Fruit fly (Drosophila melanogaster) whole organism, embryonic: ENCODE measurements around the gene CG15880.
A peak's percentile ranks its signal among the peaks of the same experiment; 100 is the strongest.

ENCODE experiments used
- Adf1 ChIP-seq: fragments of 200-800 bp; sonication (Bioruptor generic); IDR thresholded peaks from 2 replicates; pipeline ENCODE4 v1.3.6; 2022; ENCODE audit warnings: missing biosample characterization, missing genetic modification characterization
- Asciz ChIP-seq: fragments of 200-800 bp; sonication (Bioruptor generic); optimal IDR thresholded peaks from 2 replicates; lab custom pipeline; 2017; ENCODE audit warnings: missing biosample characterization, mild to moderate bottlenecking, missing genetic modification characterization, missing genetic modification reagents
- Blimp-1 ChIP-seq: fragments of 200-800 bp; sonication (Bioruptor generic); optimal IDR thresholded peaks from 3 replicates; lab custom pipeline; 2018; ENCODE audit warnings: missing biosample characterization, missing genetic modification characterization, mild to moderate bottlenecking, moderate library complexity, missing genetic modification reagents
- CG10959 ChIP-seq: fragments of 200-800 bp; sonication (Bioruptor generic); IDR thresholded peaks from 2 replicates; pipeline ENCODE4 v1.3.6; 2022; ENCODE audit warnings: missing biosample characterization, missing genetic modification characterization
- CG13123 ChIP-seq: fragments of 200-800 bp; sonication (Bioruptor generic); optimal IDR thresholded peaks from 2 replicates; lab custom pipeline; 2016; ENCODE audit warnings: missing biosample characterization, missing genetic modification characterization
- CG15011 ChIP-seq: fragments of 200-800 bp; sonication (Bioruptor generic); optimal IDR thresholded peaks from 3 replicates; lab custom pipeline; 2018; ENCODE audit warnings: missing biosample characterization, mild to moderate bottlenecking, missing genetic modification characterization
- CG1647 ChIP-seq: fragments of 200-800 bp; sonication (Bioruptor generic); optimal IDR thresholded peaks from 3 replicates; lab custom pipeline; 2016; ENCODE audit warnings: missing biosample characterization, missing genetic modification characterization
- CG2129 ChIP-seq: fragments of 200-800 bp; sonication (Bioruptor generic); IDR thresholded peaks from 2 replicates; pipeline ENCODE4 v1.3.6; 2022; ENCODE audit warnings: missing biosample characterization, missing genetic modification characterization; ENCODE audit not compliant: partially characterized antibody
- CG2678 ChIP-seq: fragments of 200-800 bp; sonication (Bioruptor generic); optimal IDR thresholded peaks from 3 replicates; lab custom pipeline; 2019; ENCODE audit warnings: missing biosample characterization, mild to moderate bottlenecking, missing genetic modification characterization, moderate library complexity
- CG2875 ChIP-seq: fragments of 200-800 bp; sonication (Bioruptor generic); optimal IDR thresholded peaks from 2 replicates; lab custom pipeline; 2017; ENCODE audit warnings: missing biosample characterization, mild to moderate bottlenecking, missing genetic modification characterization, missing genetic modification reagents
- CG31224 ChIP-seq: fragments of 200-800 bp; sonication (Bioruptor generic); IDR thresholded peaks from 2 replicates; pipeline ENCODE4 v1.3.6; 2022; ENCODE audit warnings: missing biosample characterization, missing genetic modification characterization
- CG31365 ChIP-seq: fragments of 200-800 bp; sonication (Bioruptor generic); optimal IDR thresholded peaks from 2 replicates; lab custom pipeline; 2018; ENCODE audit warnings: missing biosample characterization, mild to moderate bottlenecking, missing genetic modification characterization
- CG32772 ChIP-seq: fragments of 200-800 bp; sonication (Bioruptor generic); IDR thresholded peaks from 2 replicates; pipeline ENCODE4 v1.3.6; 2022; ENCODE audit warnings: missing biosample characterization, missing genetic modification characterization
- CG6813 ChIP-seq: fragments of 200-800 bp; sonication (Bioruptor generic); optimal IDR thresholded peaks from 2 replicates; lab custom pipeline; 2017; ENCODE audit warnings: missing biosample characterization, missing genetic modification characterization, mild to moderate bottlenecking, moderate library complexity, missing genetic modification reagents
- CG7745 ChIP-seq: fragments of 200-800 bp; sonication (Bioruptor generic); optimal IDR thresholded peaks from 2 replicates; lab custom pipeline; 2018; ENCODE audit warnings: missing biosample characterization, mild to moderate bottlenecking, missing genetic modification characterization, moderate library complexity
- CG7987 ChIP-seq: fragments of 200-800 bp; sonication (Bioruptor generic); optimal IDR thresholded peaks from 2 replicates; lab custom pipeline; 2018; ENCODE audit warnings: missing biosample characterization, mild to moderate bottlenecking, missing genetic modification characterization, moderate library complexity
- CG8281 ChIP-seq: fragments of 200-800 bp; sonication (Bioruptor generic); optimal IDR thresholded peaks from 2 replicates; lab custom pipeline; 2018; ENCODE audit warnings: missing biosample characterization, mild to moderate bottlenecking, missing genetic modification characterization, moderate library complexity
- CG8924 ChIP-seq: fragments of 200-800 bp; optimal IDR thresholded peaks from 3 replicates; lab custom pipeline; 2019; ENCODE audit warnings: missing biosample characterization, mild to moderate bottlenecking, missing genetic modification characterization, moderate library complexity
- CHES-1-like ChIP-seq: fragments of 200-800 bp; sonication (Bioruptor generic); optimal IDR thresholded peaks from 2 replicates; lab custom pipeline; 2016; ENCODE audit warnings: missing biosample characterization, missing genetic modification characterization
- Dad ChIP-seq: fragments of 200-800 bp; sonication (Bioruptor generic); optimal IDR thresholded peaks from 3 replicates; lab custom pipeline; 2016; ENCODE audit warnings: missing biosample characterization, missing genetic modification characterization
- Hr3 ChIP-seq: fragments of 200-800 bp; sonication (Bioruptor generic); optimal IDR thresholded peaks from 3 replicates; lab custom pipeline; 2016; ENCODE audit warnings: missing biosample characterization, missing genetic modification characterization
- Hr78 ChIP-seq, 2 experiments: fragments of 200-800 bp in 1 of 2; fragments of >200 bp in 1 of 2; sonication (Bioruptor generic) in 1 of 2; optimal IDR thresholded peaks; 2 replicates each; lab custom pipeline; 2017 to 2019; ENCODE audit warnings: missing biosample characterization in 2 of 2, missing genetic modification characterization in 2 of 2, mild to moderate bottlenecking in 1 of 2, moderate library complexity in 1 of 2
- Kr ChIP-seq: fragments of 200-800 bp; sonication (Bioruptor generic); optimal IDR thresholded peaks from 2 replicates; lab custom pipeline; 2017; ENCODE audit warnings: missing biosample characterization, mild to moderate bottlenecking, missing genetic modification characterization
- Myb ChIP-seq: fragments of 200-800 bp; sonication (Bioruptor generic); optimal IDR thresholded peaks from 2 replicates; lab custom pipeline; 2016; ENCODE audit warnings: missing biosample characterization, missing genetic modification characterization
- NfI ChIP-seq: fragments of 200-800 bp; sonication (Bioruptor generic); optimal IDR thresholded peaks from 3 replicates; lab custom pipeline; 2018; ENCODE audit warnings: missing biosample characterization, mild to moderate bottlenecking, missing genetic modification characterization, moderate library complexity
- Ptx1 ChIP-seq: fragments of 200-800 bp; sonication (Bioruptor generic); IDR thresholded peaks from 2 replicates; pipeline ENCODE4 v1.3.6; 2022; ENCODE audit warnings: missing biosample characterization, missing genetic modification characterization
- Scr ChIP-seq: fragments of 200-800 bp; sonication (Bioruptor generic); IDR thresholded peaks from 2 replicates; pipeline ENCODE4 v1.3.6; 2022; ENCODE audit warnings: missing biosample characterization, missing genetic modification characterization; ENCODE audit not compliant: partially characterized antibody
- Sin3A ChIP-seq: fragments of >200 bp; optimal IDR thresholded peaks from 2 replicates; lab custom pipeline; 2018
- Trl ChIP-seq, 3 experiments: fragments of >200 bp in 2 of 3; fragments of 200-800 bp in 1 of 3; sonication (Bioruptor generic) in 1 of 3; optimal IDR thresholded peaks; 2 replicates in 1 of 3; 3 replicates in 2 of 3; lab custom pipeline; 2016 to 2017; ENCODE audit warnings: missing biosample characterization in 1 of 3, missing genetic modification characterization in 1 of 3
- cad ChIP-seq: fragments of >200 bp; optimal IDR thresholded peaks from 2 replicates; lab custom pipeline; 2017; ENCODE audit warnings: missing biosample characterization, missing genetic modification characterization
- chif ChIP-seq, 2 experiments: fragments of 200-800 bp; sonication (Bioruptor generic); optimal IDR thresholded peaks; 3 replicates each; lab custom pipeline; 2016; ENCODE audit warnings: missing biosample characterization in 2 of 2, missing genetic modification characterization in 2 of 2
- dmrt11E ChIP-seq: fragments of 200-800 bp; sonication (Bioruptor generic); optimal IDR thresholded peaks from 3 replicates; lab custom pipeline; 2018; ENCODE audit warnings: missing biosample characterization, mild to moderate bottlenecking, missing genetic modification characterization, moderate library complexity
- grau ChIP-seq: fragments of 200-800 bp; optimal IDR thresholded peaks from 3 replicates; lab custom pipeline; 2019; ENCODE audit warnings: missing biosample characterization, mild to moderate bottlenecking, missing genetic modification characterization, moderate library complexity
- hb ChIP-seq: fragments of 200-800 bp; sonication (Bioruptor generic); IDR thresholded peaks from 3 replicates; pipeline ENCODE4 v1.3.6; 2022; ENCODE audit warnings: missing biosample characterization, missing genetic modification characterization; ENCODE audit not compliant: partially characterized antibody
- jing ChIP-seq: fragments of 200-800 bp; sonication (Bioruptor generic); optimal IDR thresholded peaks from 2 replicates; lab custom pipeline; 2018; ENCODE audit warnings: missing biosample characterization, mild to moderate bottlenecking, missing genetic modification characterization
- mld ChIP-seq: fragments of 200-800 bp; sonication (Bioruptor generic); IDR thresholded peaks from 3 replicates; pipeline ENCODE4 v1.3.6; 2022; ENCODE audit warnings: missing biosample characterization, missing genetic modification characterization; ENCODE audit not compliant: partially characterized antibody
- nerfin-2 ChIP-seq: fragments of 200-800 bp; sonication (Bioruptor generic); IDR thresholded peaks from 2 replicates; pipeline ENCODE4 v1.3.6; 2022; ENCODE audit warnings: missing biosample characterization, missing genetic modification characterization; ENCODE audit not compliant: partially characterized antibody
- p53 ChIP-seq: fragments of 200-800 bp; sonication (Bioruptor generic); optimal IDR thresholded peaks from 2 replicates; lab custom pipeline; 2016; ENCODE audit warnings: missing biosample characterization, missing genetic modification characterization
- ranshi ChIP-seq: fragments of 200-800 bp; sonication (Bioruptor generic); IDR thresholded peaks from 2 replicates; pipeline ENCODE4 v1.3.6; 2022; ENCODE audit warnings: missing biosample characterization, missing genetic modification characterization
- rib ChIP-seq: fragments of 200-800 bp; sonication (Bioruptor generic); IDR thresholded peaks from 2 replicates; pipeline ENCODE4 v1.3.6; 2022; ENCODE audit warnings: missing biosample characterization, missing genetic modification characterization
- sc ChIP-seq, 3 experiments: fragments of >200 bp in 2 of 3; fragments of 200-800 bp in 1 of 3; sonication (Bioruptor generic) in 1 of 3; optimal IDR thresholded peaks; 2 replicates in 2 of 3; 3 replicates in 1 of 3; lab custom pipeline; 2017; ENCODE audit warnings: mild to moderate bottlenecking in 1 of 3, missing biosample characterization in 1 of 3, missing genetic modification characterization in 1 of 3, missing genetic modification reagents in 1 of 3
- scrt ChIP-seq: fragments of 200-800 bp; sonication (Bioruptor generic); optimal IDR thresholded peaks from 2 replicates; lab custom pipeline; 2018; ENCODE audit warnings: missing biosample characterization, mild to moderate bottlenecking, missing genetic modification characterization, moderate library complexity
- slou ChIP-seq: fragments of 200-800 bp; sonication (Bioruptor generic); optimal IDR thresholded peaks from 3 replicates; lab custom pipeline; 2016; ENCODE audit warnings: missing biosample characterization, missing genetic modification characterization
- tin ChIP-seq: fragments of 200-800 bp; sonication (Bioruptor generic); optimal IDR thresholded peaks from 3 replicates; lab custom pipeline; 2016; ENCODE audit warnings: missing biosample characterization, missing genetic modification characterization
- tna ChIP-seq: fragments of 200-800 bp; sonication (Bioruptor generic); IDR thresholded peaks from 2 replicates; pipeline ENCODE4 v1.3.6; 2022; ENCODE audit warnings: missing biosample characterization, missing genetic modification characterization; ENCODE audit not compliant: partially characterized antibody
- toy ChIP-seq: fragments of 200-800 bp; sonication (Bioruptor generic); IDR thresholded peaks from 2 replicates; pipeline ENCODE4 v1.3.6; 2022; ENCODE audit warnings: missing biosample characterization, missing genetic modification characterization
- trem ChIP-seq: fragments of 200-800 bp; optimal IDR thresholded peaks from 3 replicates; lab custom pipeline; 2019; ENCODE audit warnings: missing biosample characterization, mild to moderate bottlenecking, missing genetic modification characterization, moderate library complexity
- twi ChIP-seq: fragments of 200-800 bp; optimal IDR thresholded peaks from 2 replicates; lab custom pipeline; 2019; ENCODE audit warnings: missing biosample characterization, mild to moderate bottlenecking, missing genetic modification characterization, moderate library complexity

The CG15880 gene

dm6 chr2L:825768-826263 lies 8.1 kb upstream of the CG15880 start, which contains the start of the genes CG3862 and dock (continued):
- TF ChIP-seq CG8924 (tag; lab: Kevin White, UChicago), result peak; percentile 64
- TF ChIP-seq Hr3 (GFP tag; lab: Kevin White, UChicago), result peak; percentile 11
- TF ChIP-seq CG2678 (tag; lab: Kevin White, UChicago), result peak; percentile 53
- peak; percentile 39; the same call in 1 of the 2 replicates for TF ChIP-seq rib (GFP tag; lab: Robert Waterston, UW)
- TF ChIP-seq p53 (GFP tag; lab: Kevin White, UChicago), result peak; percentile 69
- peak; percentile 71 for TF ChIP-seq CG7987 (GFP tag; lab: Kevin White, UChicago)
- TF ChIP-seq Blimp-1 (GFP tag; lab: Kevin White, UChicago), result peak; percentile 40
- peak; percentile 71 for TF ChIP-seq CG2129 (GFP tag; lab: Robert Waterston, UW)
- TF ChIP-seq ranshi, result peak; percentile 49; the same call in 1 of the 2 replicates
- TF ChIP-seq Trl (optimal IDR thresholded peaks at IDR 0.05; lab: Kevin White, UChicago), result no peak
- TF ChIP-seq Trl (GFP tag; optimal IDR thresholded peaks at IDR 0.05; lab: Kevin White, UChicago), result peak; percentile 59
- peak; percentile 30; the same call in 1 of the 2 replicates for TF ChIP-seq CG31224
- TF ChIP-seq trem (tag; lab: Kevin White, UChicago), result peak; percentile 32
- TF ChIP-seq CG32772 (GFP tag; lab: Robert Waterston, UW), result no peak
- TF ChIP-seq toy, result no peak
- peak; percentile 25 for TF ChIP-seq dmrt11E (tag; lab: Kevin White, UChicago)
- peak; percentile 98 for TF ChIP-seq mld (GFP tag; lab: Robert Waterston, UW)
- TF ChIP-seq CG8281, result no peak
- no peak for TF ChIP-seq twi (tag; lab: Kevin White, UChicago)
- TF ChIP-seq Myb (GFP tag; lab: Kevin White, UChicago), result peak; percentile 76
- peak; percentile 50 for TF ChIP-seq NfI (GFP tag; lab: Kevin White, UChicago)
- peak; percentile 36 for TF ChIP-seq grau (tag; lab: Kevin White, UChicago)
- peak; percentile 30; the same call in 1 of the 2 replicates for TF ChIP-seq Ptx1 (GFP tag; lab: Robert Waterston, UW)
- TF ChIP-seq Asciz (GFP tag; lab: Kevin White, UChicago), result no peak
- TF ChIP-seq CG31365 (tag; lab: Kevin White, UChicago), result no peak
- TF ChIP-seq CG1647 (GFP tag; lab: Kevin White, UChicago), result no peak
- peak; percentile 82 for TF ChIP-seq CHES-1-like (GFP tag; lab: Kevin White, UChicago)
- no peak for TF ChIP-seq Kr
- peak; percentile 20 for TF ChIP-seq scrt (GFP tag; lab: Kevin White, UChicago)
- TF ChIP-seq slou, result peak; percentile 6
- TF ChIP-seq CG15011, result no peak
- peak; percentile 3 for TF ChIP-seq CG6813
- no peak for TF ChIP-seq sc (optimal IDR thresholded peaks at IDR 0.05; lab: Kevin White, UChicago)
- no peak for TF ChIP-seq sc (GFP tag; optimal IDR thresholded peaks at IDR 0.05; lab: Kevin White, UChicago)
- no peak for TF ChIP-seq CG13123 (GFP tag; lab: Kevin White, UChicago)
- peak in 1 of 2 experiments; percentile 20 for TF ChIP-seq Hr78 (GFP tag; optimal IDR thresholded peaks at IDR 0.05; lab: Kevin White, UChicago)
- peak; percentile 56 for TF ChIP-seq CG7745 (tag; lab: Kevin White, UChicago)
- TF ChIP-seq Sin3A (lab: Kevin White, UChicago), result peak; percentile 77
- peak; percentile 97 for TF ChIP-seq hb (GFP tag; lab: Robert Waterston, UW)
- TF ChIP-seq cad (GFP tag; lab: Kevin White, UChicago), result no peak
- peak; percentile 97 for TF ChIP-seq nerfin-2 (GFP tag; lab: Robert Waterston, UW)
- no peak for TF ChIP-seq CG2875
- TF ChIP-seq chif (GFP tag; optimal IDR thresholded peaks at IDR 0.05; lab: Kevin White, UChicago), result peak; percentile 7 to 28
- TF ChIP-seq CG10959 (GFP tag; lab: Robert Waterston, UW), result no peak
- no peak for TF ChIP-seq jing (GFP tag; lab: Kevin White, UChicago)
- TF ChIP-seq Adf1, result no peak
- TF ChIP-seq tin (GFP tag; lab: Kevin White, UChicago), result peak; percentile 58
- TF ChIP-seq Dad, result peak; percentile 38
- TF ChIP-seq Scr (GFP tag; lab: Robert Waterston, UW), result peak; percentile 91
- TF ChIP-seq tna (GFP tag; lab: Robert Waterston, UW), result peak; percentile 99
